Worm (Caenorhabditis elegans): Measurements from ENCODE around the gene rab-18.

DNA sequence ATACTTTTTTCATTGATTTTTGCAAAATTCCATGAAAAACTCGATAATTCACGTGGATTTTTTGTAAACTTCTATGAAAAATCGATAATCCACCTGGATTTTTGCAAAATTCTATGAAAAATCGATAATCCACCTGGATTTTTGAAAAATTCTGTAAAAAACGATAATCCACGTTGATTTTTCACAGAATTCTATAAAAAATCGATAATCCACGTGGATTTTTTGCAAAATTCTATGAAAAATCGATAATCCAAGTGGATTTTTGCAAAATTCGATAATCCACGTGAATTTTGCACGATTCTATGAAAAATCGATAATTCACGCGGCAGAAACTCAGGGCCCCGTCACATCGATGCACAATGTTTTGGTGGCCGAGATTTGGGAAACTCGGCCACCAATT is 22.5 kb downstream of the rab-18 start:
- no peak for TF ChIP-seq B0310.2 (tag; optimal IDR thresholded peaks at IDR 0.05)
- TF ChIP-seq scrt-1 (GFP tag; IDR thresholded peaks at IDR 0.05) = no peak
- TF ChIP-seq flt-1 (GFP tag; IDR thresholded peaks at IDR 0.05) = no peak
- TF ChIP-seq ceh-36 (tag; optimal IDR thresholded peaks at IDR 0.05) = no peak
- TF ChIP-seq ama-1 (optimal IDR thresholded peaks at IDR 0.05) = no peak
- TF ChIP-seq sea-1 (GFP tag; conservative IDR thresholded peaks at IDR 0.05) = no peak
- no peak for TF ChIP-seq hnd-1 (tag; optimal IDR thresholded peaks at IDR 0.05)
- TF ChIP-seq F13C5.2 (tag; optimal IDR thresholded peaks at IDR 0.05) = no peak
- TF ChIP-seq ets-7 (tag; optimal IDR thresholded peaks at IDR 0.05) = no peak
- TF ChIP-seq tbx-11 (GFP tag; IDR thresholded peaks at IDR 0.05) = no peak
- TF ChIP-seq ceh-13 (GFP tag; optimal IDR thresholded peaks at IDR 0.05) = no peak
- TF ChIP-seq aly-1 (tag; optimal IDR thresholded peaks at IDR 0.05) = no peak
- TF ChIP-seq hmbx-1 (tag; optimal IDR thresholded peaks at IDR 0.05) = no peak
- TF ChIP-seq tra-4 (tag; optimal IDR thresholded peaks at IDR 0.05) = no peak

All from whole organism, early embryonic.